Worm (Caenorhabditis elegans): ENCODE data around the gene C33H5.1.

C33H5.1 gene

ce11 chrIV:7789521-7789949, 19.2 kb upstream of the C33H5.1 start, which contains the start of gene imp-3 (continued):
- TF ChIP-seq nfya-1 (tag; optimal IDR thresholded peaks at IDR 0.05; ENCODE audit: borderline replicate concordance, insufficient read depth) (no peak), attf-6 (GFP tag; IDR thresholded peaks at IDR 0.05) (no peak; the same call in 1 of the 2 replicates), ceh-27 (GFP tag; optimal IDR thresholded peaks at IDR 0.05) (peak; percentile 7), dpl-1 (GFP tag; optimal IDR thresholded peaks at IDR 0.05) (no peak), unc-130 (GFP tag; optimal IDR thresholded peaks at IDR 0.05) (peak; percentile 11), hlh-12 (tag; optimal IDR thresholded peaks at IDR 0.05) (no peak), ets-4 (GFP tag; optimal IDR thresholded peaks at IDR 0.05) (no peak), fkh-3 (tag; optimal IDR thresholded peaks at IDR 0.05) (no peak), unc-62 (GFP tag; optimal IDR thresholded peaks at IDR 0.05) (no peak), nhr-80 (tag; optimal IDR thresholded peaks at IDR 0.05) (peak; percentile 22), Y53G8AR.9 (GFP tag; conservative IDR thresholded peaks at IDR 0.05) (peak; percentile 95), hsf-1 (GFP tag; IDR thresholded peaks at IDR 0.05) (peak; percentile 75), athp-1 (tag; optimal IDR thresholded peaks at IDR 0.05) (peak; percentile 88), mxl-1 (tag; optimal IDR thresholded peaks at IDR 0.05) (no peak), ceh-100 (GFP tag; IDR thresholded peaks at IDR 0.05) (peak; percentile 60), lsl-1 (GFP tag; optimal IDR thresholded peaks at IDR 0.05) (peak; percentile 9), snpc-1.1 (tag; optimal IDR thresholded peaks at IDR 0.05; ENCODE audit: insufficient read depth) (peak; percentile 19), K11D2.4 (GFP tag; IDR thresholded peaks at IDR 0.05) (peak; percentile 61), lsy-27 (tag; optimal IDR thresholded peaks at IDR 0.05; ENCODE audit: borderline replicate concordance, insufficient read depth) (no peak), T26A5.8 (tag; optimal IDR thresholded peaks at IDR 0.05) (no peak), ztf-22 (GFP tag; optimal IDR thresholded peaks at IDR 0.05) (no peak), tbx-9 (tag; optimal IDR thresholded peaks at IDR 0.05; ENCODE audit: borderline replicate concordance) (peak; percentile 64), sdz-38 (tag; optimal IDR thresholded peaks at IDR 0.05) (no peak), sptf-2 (GFP tag; optimal IDR thresholded peaks at IDR 0.05) (no peak), zim-3 (tag; optimal IDR thresholded peaks at IDR 0.05) (peak; percentile 66), K12H6.12 (tag; optimal IDR thresholded peaks at IDR 0.05) (peak; percentile 51), gei-17 (GFP tag; optimal IDR thresholded peaks at IDR 0.05) (peak; percentile 1), ceh-79 (tag; optimal IDR thresholded peaks at IDR 0.05) (peak; percentile 49), F23B12.7 (tag; optimal IDR thresholded peaks at IDR 0.05; ENCODE audit: insufficient read depth) (no peak), cebp-2 (GFP tag; IDR thresholded peaks at IDR 0.05) (no peak), D2030.7 (GFP tag; IDR thresholded peaks at IDR 0.05) (no peak), lag-1 (GFP tag; IDR thresholded peaks at IDR 0.05) (no peak), B0019.2 (GFP tag; conservative IDR thresholded peaks at IDR 0.05) (no peak), F33H1.4 (GFP tag; IDR thresholded peaks at IDR 0.05) (0 out of 2 replicates have a peak, but pooled peaks have one; percentile 38), madf-8 (GFP tag; conservative IDR thresholded peaks at IDR 0.05) (0 out of 2 replicates have a peak, but pooled peaks have one; percentile 10), mel-28 (tag; optimal IDR thresholded peaks at IDR 0.05; ENCODE audit: borderline replicate concordance) (no peak), Y56A3A.18 (GFP tag; IDR thresholded peaks at IDR 0.05) (peak; percentile 56; the same call in 1 of the 2 replicates), egl-44 (GFP tag; IDR thresholded peaks at IDR 0.05) (0 out of 2 replicates have a peak, but pooled peaks have one; percentile 48), lin-35 (GFP tag; optimal IDR thresholded peaks at IDR 0.05) (peak in 1 of 3 experiments; percentile 65), hrde-1 (tag; optimal IDR thresholded peaks at IDR 0.05; ENCODE audit: borderline replicate concordance) (peak; percentile 70), egl-18 (GFP tag; IDR thresholded peaks at IDR 0.05) (no peak), nfya-2 (GFP tag; IDR thresholded peaks at IDR 0.05) (no peak), F55B11.4 (tag; optimal IDR thresholded peaks at IDR 0.05; ENCODE audit: borderline replicate concordance, insufficient read depth) (no peak), ccch-3 (GFP tag; optimal IDR thresholded peaks at IDR 0.05) (no peak), lir-1 (GFP tag; conservative IDR thresholded peaks at IDR 0.05) (0 out of 2 replicates have a peak, but pooled peaks have one; percentile 22), rec-8 (tag; optimal IDR thresholded peaks at IDR 0.05) (no peak), F49E8.2 (tag; optimal IDR thresholded peaks at IDR 0.05; ENCODE audit: insufficient read depth) (peak; percentile 81)
